Fruit fly (Drosophila melanogaster): ENCODE data around the gene CG7322.

DNA sequence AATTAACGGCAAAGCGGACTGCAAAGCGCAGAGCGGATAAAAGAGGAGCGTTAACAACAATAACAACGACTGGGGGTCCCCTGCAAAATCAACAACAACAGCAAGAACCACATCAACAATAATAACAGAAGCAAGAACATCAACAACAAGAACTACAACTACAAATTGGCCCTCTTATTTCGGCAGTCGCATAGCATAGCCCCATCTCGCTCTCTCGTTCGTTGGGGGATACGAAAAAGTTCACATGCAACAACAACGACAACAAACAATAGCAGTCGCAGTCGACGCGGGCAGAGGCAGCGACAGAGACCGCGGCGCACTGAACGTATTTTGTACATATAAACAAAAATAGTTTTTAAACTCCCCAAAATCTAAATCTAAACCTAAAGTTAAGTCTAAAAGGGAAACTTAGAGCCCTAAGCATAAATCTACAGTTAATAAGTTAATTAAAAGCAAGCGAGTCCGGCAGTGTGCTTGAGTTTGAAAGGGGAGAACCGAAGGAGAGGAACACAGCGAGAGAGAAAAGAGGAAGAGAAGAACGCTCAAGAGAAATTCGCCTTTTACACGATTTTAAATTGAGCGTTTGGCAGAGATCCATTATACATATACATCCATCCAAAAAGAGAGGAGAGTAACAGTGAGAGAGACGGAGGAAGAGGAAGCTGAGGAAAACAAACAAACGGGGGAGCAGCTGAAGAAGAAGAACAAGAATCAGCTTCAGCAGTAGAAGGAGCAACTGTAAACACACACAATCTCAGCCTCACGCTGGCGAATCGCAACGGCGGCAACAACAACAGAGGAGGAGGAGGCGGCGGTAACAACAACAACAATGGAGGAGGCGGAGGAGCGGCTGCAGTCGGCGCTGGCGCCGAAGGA is 7.2 kb upstream of the CG7322 start:
- TF ChIP-seq D19B (GFP tag; optimal IDR thresholded peaks at IDR 0.05): no peak
- TF ChIP-seq ftz-f1 (GFP tag; optimal IDR thresholded peaks at IDR 0.05): no peak
- TF ChIP-seq CG16779 (GFP tag; IDR thresholded peaks at IDR 0.05): no peak
- TF ChIP-seq lilli (GFP tag; optimal IDR thresholded peaks at IDR 0.05): no peak
- no peak for TF ChIP-seq CG14710 (tag; optimal IDR thresholded peaks at IDR 0.05)
- no peak for TF ChIP-seq trem (tag; optimal IDR thresholded peaks at IDR 0.05)
- TF ChIP-seq CG17612 (GFP tag; IDR thresholded peaks at IDR 0.05): no peak
- TF ChIP-seq cg (GFP tag; optimal IDR thresholded peaks at IDR 0.05): no peak
- no peak for TF ChIP-seq h (optimal IDR thresholded peaks at IDR 0.05)
- no peak for TF ChIP-seq CG2712 (tag; optimal IDR thresholded peaks at IDR 0.05)
- TF ChIP-seq amos (GFP tag; IDR thresholded peaks at IDR 0.05; ENCODE audit: partially characterized antibody): no peak
